In the genomic region with DNA sequence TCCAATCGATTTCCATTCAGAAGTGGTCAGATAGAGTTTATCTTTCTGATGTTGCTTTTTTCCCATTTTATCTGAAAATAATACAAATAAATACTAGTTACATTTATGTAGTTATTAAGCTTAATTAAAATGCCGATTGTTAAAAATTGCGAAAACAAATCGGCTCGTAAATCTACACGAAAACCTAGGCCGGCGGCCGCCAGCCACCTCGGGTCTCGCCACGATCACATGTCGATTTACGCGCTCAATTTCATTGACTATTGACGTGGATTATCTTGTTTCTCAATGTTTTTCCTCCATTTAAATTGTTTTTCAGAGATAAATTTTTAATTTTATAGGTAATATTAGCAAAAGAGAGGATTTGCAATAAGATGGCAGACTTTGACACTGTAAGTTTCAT, we compare ENCODE assay signal across 5 worm cellular contexts.
A peak's percentile ranks its signal among the peaks of the same experiment; 100 is the strongest.
TF ChIP-seq lines count a peak whose summit lies in the region.

A gene (minus strand): TSS at position 71 of the 400 bp plus-strand sequence.
A gene (plus strand): TSS at position 339 of the 400 bp plus-strand sequence.

TF ChIP-seq in whole organism, L1 larva, 84 proteins besides CTCF, POLR2A, EP300 and RAD21 (continues in another document):
- TF ChIP-seq lir-3 (tag; optimal IDR thresholded peaks at IDR 0.05; lab: Kevin White, UChicago; ENCODE audit: poor library complexity) (peak; percentile 93), grh-1 (GFP tag; IDR thresholded peaks at IDR 0.05; lab: Robert Waterston, UW) (peak; percentile 60), ceh-82 (tag; optimal IDR thresholded peaks at IDR 0.05; lab: Kevin White, UChicago) (peak; percentile 70 to 80 (median 80)), ama-1 (optimal IDR thresholded peaks at IDR 0.05; lab: Kevin White, UChicago) (no peak), lin-14 (GFP tag; optimal IDR thresholded peaks at IDR 0.05; lab: Kevin White, UChicago) (peak; percentile 88), nhr-28 (tag; optimal IDR thresholded peaks at IDR 0.05; lab: Kevin White, UChicago) (no peak), dpl-1 (GFP tag; optimal IDR thresholded peaks at IDR 0.05; lab: Kevin White, UChicago) (peak; percentile 75 to 85 (median 80)), rnt-1 (tag; optimal IDR thresholded peaks at IDR 0.05; lab: Kevin White, UChicago) (peak; percentile 98), nhr-90 (tag; optimal IDR thresholded peaks at IDR 0.05; lab: Kevin White, UChicago; ENCODE audit: poor library complexity) (peak; percentile 86), nhr-47 (tag; optimal IDR thresholded peaks at IDR 0.05; lab: Kevin White, UChicago) (peak; percentile 89), sup-37 (GFP tag; optimal IDR thresholded peaks at IDR 0.05; lab: Kevin White, UChicago) (no peak), ztf-11 (tag; optimal IDR thresholded peaks at IDR 0.05; lab: Kevin White, UChicago) (peak in 1 of 2 experiments; percentile 86), ces-1 (GFP tag; optimal IDR thresholded peaks at IDR 0.05; lab: Kevin White, UChicago) (no peak), ceh-90 (tag; optimal IDR thresholded peaks at IDR 0.05; lab: Kevin White, UChicago) (peak; percentile 84), mab-9 (GFP tag; IDR thresholded peaks at IDR 0.05; lab: Robert Waterston, UW) (peak; percentile 54; the same call in 1 of the 2 replicates), unc-62 (GFP tag; optimal IDR thresholded peaks at IDR 0.05; lab: Kevin White, UChicago) (no peak)

TF ChIP-seq in whole organism, L3 larva, 47 proteins besides CTCF, POLR2A, EP300 and RAD21 (continues in another document):
- TF ChIP-seq ztf-11 (tag; optimal IDR thresholded peaks at IDR 0.05; lab: Kevin White, UChicago): no peak
- TF ChIP-seq nhr-76 (tag; optimal IDR thresholded peaks at IDR 0.05; lab: Kevin White, UChicago): no peak
- peak; percentile 62 for TF ChIP-seq egl-5 (tag; optimal IDR thresholded peaks at IDR 0.05; lab: Kevin White, UChicago)
- TF ChIP-seq ZK546.5 (tag; optimal IDR thresholded peaks at IDR 0.05; lab: Kevin White, UChicago): no peak
- TF ChIP-seq nhr-77 (tag; optimal IDR thresholded peaks at IDR 0.05; lab: Kevin White, UChicago): no peak
- peak; percentile 16 for TF ChIP-seq lsy-12 (tag; optimal IDR thresholded peaks at IDR 0.05; lab: Kevin White, UChicago)
- TF ChIP-seq nhr-43 (tag; optimal IDR thresholded peaks at IDR 0.05; lab: Kevin White, UChicago; ENCODE audit: poor library complexity, severe bottlenecking): peak; percentile 75
- TF ChIP-seq sea-2 (GFP tag; optimal IDR thresholded peaks at IDR 0.05; lab: Kevin White, UChicago): no peak
- peak; percentile 29 for TF ChIP-seq elt-2 (tag; optimal IDR thresholded peaks at IDR 0.05; lab: Kevin White, UChicago)
- peak; percentile 80 for TF ChIP-seq lin-39 (tag; optimal IDR thresholded peaks at IDR 0.05; lab: Kevin White, UChicago)
- no peak for TF ChIP-seq unc-39 (tag; optimal IDR thresholded peaks at IDR 0.05; lab: Kevin White, UChicago)
- TF ChIP-seq nfya-1 (tag; optimal IDR thresholded peaks at IDR 0.05; lab: Kevin White, UChicago; ENCODE audit: insufficient read depth): peak; percentile 90
- TF ChIP-seq fkh-2 (tag; optimal IDR thresholded peaks at IDR 0.05; lab: Kevin White, UChicago): no peak
- TF ChIP-seq fkh-10 (GFP tag; optimal IDR thresholded peaks at IDR 0.05; lab: Kevin White, UChicago): peak; percentile 31
- no peak for TF ChIP-seq nhr-237 (tag; optimal IDR thresholded peaks at IDR 0.05; lab: Kevin White, UChicago)
- no peak for TF ChIP-seq unc-62 (GFP tag; optimal IDR thresholded peaks at IDR 0.05; lab: Kevin White, UChicago)
- no peak for TF ChIP-seq daf-12 (tag; optimal IDR thresholded peaks at IDR 0.05; lab: Kevin White, UChicago)
- TF ChIP-seq nhr-25 (tag; optimal IDR thresholded peaks at IDR 0.05; lab: Kevin White, UChicago): peak; percentile 82

TF ChIP-seq in whole organism, early embryonic, 17 proteins besides CTCF, POLR2A, EP300 and RAD21:
- TF ChIP-seq sea-1 (GFP tag; conservative IDR thresholded peaks at IDR 0.05; lab: Robert Waterston, UW) (no peak), tbx-37 (GFP tag; conservative IDR thresholded peaks at IDR 0.05; lab: Robert Waterston, UW) (peak; percentile 84), hnd-1 (tag; optimal IDR thresholded peaks at IDR 0.05; lab: Kevin White, UChicago) (no peak), ceh-13 (GFP tag; optimal IDR thresholded peaks at IDR 0.05; lab: Kevin White, UChicago) (no peak), tra-4 (tag; optimal IDR thresholded peaks at IDR 0.05; lab: Kevin White, UChicago) (no peak), scrt-1 (GFP tag; IDR thresholded peaks at IDR 0.05; lab: Robert Waterston, UW) (no peak), F13C5.2 (tag; optimal IDR thresholded peaks at IDR 0.05; lab: Kevin White, UChicago) (peak; percentile 68), B0310.2 (tag; optimal IDR thresholded peaks at IDR 0.05; lab: Kevin White, UChicago) (no peak), ets-7 (tag; optimal IDR thresholded peaks at IDR 0.05; lab: Kevin White, UChicago) (peak; percentile 27), hmbx-1 (tag; optimal IDR thresholded peaks at IDR 0.05; lab: Kevin White, UChicago) (no peak), pes-1 (GFP tag; IDR thresholded peaks at IDR 0.05; lab: Robert Waterston, UW) (peak; percentile 57; the same call in 1 of the 2 replicates), hmg-4 (GFP tag; optimal IDR thresholded peaks at IDR 0.05; lab: Kevin White, UChicago) (peak; percentile 42), ceh-36 (tag; optimal IDR thresholded peaks at IDR 0.05; lab: Kevin White, UChicago) (no peak), flt-1 (GFP tag; IDR thresholded peaks at IDR 0.05; lab: Robert Waterston, UW) (no peak), aly-1 (tag; optimal IDR thresholded peaks at IDR 0.05; lab: Kevin White, UChicago) (no peak), tbx-11 (GFP tag; IDR thresholded peaks at IDR 0.05; lab: Robert Waterston, UW) (no peak), ama-1 (optimal IDR thresholded peaks at IDR 0.05; lab: Kevin White, UChicago) (no peak)

TF ChIP-seq in whole organism, midembryonic, 9 proteins besides CTCF, POLR2A, EP300 and RAD21:
- TF ChIP-seq T22C8.4 (GFP tag; IDR thresholded peaks at IDR 0.05; lab: Robert Waterston, UW) (no peak), ztf-23 (GFP tag; IDR thresholded peaks at IDR 0.05; lab: Robert Waterston, UW) (peak; percentile 67), ztf-29 (GFP tag; IDR thresholded peaks at IDR 0.05; lab: Robert Waterston, UW) (no peak), med-1 (GFP tag; optimal IDR thresholded peaks at IDR 0.05; lab: Kevin White, UChicago; ENCODE audit: insufficient read depth) (no peak), flt-1 (GFP tag; IDR thresholded peaks at IDR 0.05; lab: Robert Waterston, UW) (0 out of 2 replicates have a peak, but pooled peaks have one; percentile 46), klf-2 (GFP tag; conservative IDR thresholded peaks at IDR 0.05; lab: Robert Waterston, UW) (0 out of 2 replicates have a peak, but pooled peaks have one; percentile 42), tab-1 (GFP tag; IDR thresholded peaks at IDR 0.05; lab: Robert Waterston, UW) (0 out of 2 replicates have a peak, but pooled peaks have one; percentile 29), ref-1 (GFP tag; conservative IDR thresholded peaks at IDR 0.05; lab: Robert Waterston, UW) (no peak), cog-1 (tag; optimal IDR thresholded peaks at IDR 0.05; lab: Kevin White, UChicago) (peak; percentile 80)

TF ChIP-seq in whole organism, young adult, 124 proteins besides CTCF, POLR2A, EP300 and RAD21 (continues in another document):
- peak; percentile 66 for TF ChIP-seq ceh-91 (GFP tag; IDR thresholded peaks at IDR 0.05; lab: Robert Waterston, UW)
- peak; percentile 71; the same call in 1 of the 2 replicates for TF ChIP-seq aptf-2 (GFP tag; conservative IDR thresholded peaks at IDR 0.05; lab: Robert Waterston, UW)
- peak; percentile 75; the same call in 1 of the 2 replicates for TF ChIP-seq madf-6 (GFP tag; IDR thresholded peaks at IDR 0.05; lab: Robert Waterston, UW)
- peak in 1 of 3 experiments; percentile 60 for TF ChIP-seq lin-35 (GFP tag; optimal IDR thresholded peaks at IDR 0.05; lab: Kevin White, UChicago)
- TF ChIP-seq unc-130 (GFP tag; optimal IDR thresholded peaks at IDR 0.05; lab: Kevin White, UChicago): peak; percentile 83
- no peak for TF ChIP-seq sea-2 (GFP tag; IDR thresholded peaks at IDR 0.05; lab: Robert Waterston, UW)
- TF ChIP-seq tbx-9 (tag; optimal IDR thresholded peaks at IDR 0.05; lab: Kevin White, UChicago; ENCODE audit: borderline replicate concordance): no peak
- TF ChIP-seq F23B12.7 (tag; optimal IDR thresholded peaks at IDR 0.05; lab: Kevin White, UChicago; ENCODE audit: insufficient read depth): peak; percentile 6
- peak; percentile 34 for TF ChIP-seq xnd-1 (tag; optimal IDR thresholded peaks at IDR 0.05; lab: Kevin White, UChicago)
- TF ChIP-seq ceh-27 (GFP tag; optimal IDR thresholded peaks at IDR 0.05; lab: Kevin White, UChicago): peak; percentile 86
- peak; percentile 13 for TF ChIP-seq snpc-4 (GFP tag; optimal IDR thresholded peaks at IDR 0.05; lab: Kevin White, UChicago)
- TF ChIP-seq snpc-4 (tag; optimal IDR thresholded peaks at IDR 0.05; lab: Kevin White, UChicago): peak in 3 of 4 experiments; percentile 24 to 51 (median 47)
- peak; percentile 88 for TF ChIP-seq attf-5 (GFP tag; optimal IDR thresholded peaks at IDR 0.05; lab: Kevin White, UChicago)
- TF ChIP-seq egrh-3 (GFP tag; IDR thresholded peaks at IDR 0.05; lab: Robert Waterston, UW): 0 out of 2 replicates have a peak, but pooled peaks have one; percentile 14
- TF ChIP-seq sdz-38 (tag; optimal IDR thresholded peaks at IDR 0.05; lab: Kevin White, UChicago): no peak
- peak; percentile 43; the same call in 1 of the 2 replicates for TF ChIP-seq rcor-1 (GFP tag; IDR thresholded peaks at IDR 0.05; lab: Robert Waterston, UW)
- 0 out of 2 replicates have a peak, but pooled peaks have one; percentile 37 for TF ChIP-seq ekl-4 (GFP tag; IDR thresholded peaks at IDR 0.05; lab: Robert Waterston, UW)
- TF ChIP-seq mcd-1 (GFP tag; IDR thresholded peaks at IDR 0.05; lab: Robert Waterston, UW): peak; percentile 67
- TF ChIP-seq pha-4 (tag; optimal IDR thresholded peaks at IDR 0.05; lab: Kevin White, UChicago): peak; percentile 5
- peak; percentile 61 for TF ChIP-seq snpc-3.4 (tag; optimal IDR thresholded peaks at IDR 0.05; lab: Kevin White, UChicago)
- TF ChIP-seq cebp-1 (GFP tag; IDR thresholded peaks at IDR 0.05; lab: Robert Waterston, UW): peak; percentile 22; the same call in 1 of the 2 replicates
- TF ChIP-seq cebp-1 (tag; optimal IDR thresholded peaks at IDR 0.05; lab: Kevin White, UChicago): peak; percentile 73
- TF ChIP-seq ceh-58 (GFP tag; IDR thresholded peaks at IDR 0.05; lab: Robert Waterston, UW): no peak
- TF ChIP-seq madf-3 (GFP tag; IDR thresholded peaks at IDR 0.05; lab: Robert Waterston, UW): no peak
- no peak for TF ChIP-seq Y79H2A.3 (GFP tag; conservative IDR thresholded peaks at IDR 0.05; lab: Robert Waterston, UW)
- TF ChIP-seq K12H6.12 (tag; optimal IDR thresholded peaks at IDR 0.05; lab: Kevin White, UChicago): peak; percentile 47
- TF ChIP-seq madf-8 (GFP tag; conservative IDR thresholded peaks at IDR 0.05; lab: Robert Waterston, UW): peak; percentile 39; the same call in 1 of the 2 replicates
- TF ChIP-seq D2030.7 (GFP tag; IDR thresholded peaks at IDR 0.05; lab: Robert Waterston, UW): peak; percentile 73
- TF ChIP-seq tlf-1 (GFP tag; optimal IDR thresholded peaks at IDR 0.05; lab: Kevin White, UChicago): no peak
- TF ChIP-seq dox-1 (GFP tag; IDR thresholded peaks at IDR 0.05; lab: Robert Waterston, UW): peak; percentile 84
